Fruit fly (Drosophila melanogaster): Measurements from ENCODE around the gene TyrRII.

dm6 chr3R:17725558-17725957 lies 10.9 kb upstream of the TyrRII start, which contains the start of gene Lgr1:
- TF ChIP-seq CG32121 (GFP tag; IDR thresholded peaks at IDR 0.05) (no peak), fd96Ca (GFP tag; IDR thresholded peaks at IDR 0.05) (no peak), Snoo (tag; optimal IDR thresholded peaks at IDR 0.05) (no peak), CG8159 (tag; optimal IDR thresholded peaks at IDR 0.05) (no peak), EcR (GFP tag; optimal IDR thresholded peaks at IDR 0.05) (no peak), D1 (tag; optimal IDR thresholded peaks at IDR 0.05) (no peak), rn (GFP tag; IDR thresholded peaks at IDR 0.05) (no peak), CG9948 (tag; optimal IDR thresholded peaks at IDR 0.05) (no peak), Pif1A (GFP tag; optimal IDR thresholded peaks at IDR 0.05) (no peak)

Measured in whole organism, pupa.